Worm (Caenorhabditis elegans) whole organism, L3 larva: ENCODE results near the gene C18D4.6.

Source experiments
- ZK546.5 ChIP-seq: sonication (generic microtip); optimal IDR thresholded peaks from 2 replicates; lab custom pipeline; 2017; ENCODE audit warnings: missing biosample characterization, missing genetic modification characterization
- ama-1 ChIP-seq: fragments of 150-350 bp; optimal IDR thresholded peaks from 2 replicates; lab custom pipeline; 2018
- ceh-16 ChIP-seq: sonication (generic microtip); optimal IDR thresholded peaks from 2 replicates; lab custom pipeline; 2017; ENCODE audit warnings: missing biosample characterization, missing genetic modification characterization
- ceh-82 ChIP-seq: fragments of 150-350 bp; optimal IDR thresholded peaks from 2 replicates; lab custom pipeline; 2014; ENCODE audit warnings: missing biosample characterization, missing genetic modification characterization
- ceh-9 ChIP-seq: sonication (generic microtip); optimal IDR thresholded peaks from 2 replicates; lab custom pipeline; 2018; ENCODE audit warnings: missing biosample characterization, missing genetic modification characterization
- daf-12 ChIP-seq: fragments of 150-350 bp; optimal IDR thresholded peaks from 2 replicates; lab custom pipeline; 2014; ENCODE audit warnings: missing biosample characterization, missing genetic modification reagents, missing genetic modification characterization
- egl-27 ChIP-seq: sonication (generic microtip); optimal IDR thresholded peaks from 4 replicates; lab custom pipeline; 2017; ENCODE audit warnings: missing biosample characterization, missing genetic modification reagents, missing genetic modification characterization
- egl-5 ChIP-seq: fragments of 150-350 bp; optimal IDR thresholded peaks from 2 replicates; lab custom pipeline; 2017; ENCODE audit warnings: missing biosample characterization, missing genetic modification reagents, missing genetic modification characterization, inconsistent platforms
- elt-2 ChIP-seq: sonication (generic microtip); optimal IDR thresholded peaks from 2 replicates; lab custom pipeline; 2016; ENCODE audit warnings: missing genetic modification reagents, mild to moderate bottlenecking, missing genetic modification characterization, missing compliant biosample characterization
- eor-1 ChIP-seq, 2 experiments: fragments of 150-350 bp; optimal IDR thresholded peaks; 2 replicates each; lab custom pipeline; 2014 to 2018; ENCODE audit warnings: missing biosample characterization in 2 of 2, missing genetic modification characterization in 2 of 2
- fkh-2 ChIP-seq: fragments of 150-350 bp; optimal IDR thresholded peaks from 2 replicates; lab custom pipeline; 2014; ENCODE audit warnings: missing biosample characterization, missing genetic modification reagents, missing genetic modification characterization
- hmg-11 ChIP-seq: sonication (generic microtip); optimal IDR thresholded peaks from 2 replicates; lab custom pipeline; 2016; ENCODE audit warnings: missing genetic modification characterization, missing compliant biosample characterization
- jun-1 ChIP-seq: fragments of 150-350 bp; optimal IDR thresholded peaks from 2 replicates; lab custom pipeline; 2014; ENCODE audit warnings: missing biosample characterization, missing genetic modification reagents, missing genetic modification characterization
- lin-15B ChIP-seq: fragments of 150-350 bp; optimal IDR thresholded peaks from 2 replicates; lab custom pipeline; 2014; ENCODE audit warnings: missing biosample characterization, missing genetic modification characterization
- lin-39 ChIP-seq: fragments of 150-350 bp; optimal IDR thresholded peaks from 2 replicates; lab custom pipeline; 2018; ENCODE audit warnings: missing biosample characterization, missing genetic modification reagents, missing genetic modification characterization
- lsy-12 ChIP-seq: sonication (generic microtip); optimal IDR thresholded peaks from 2 replicates; lab custom pipeline; 2016; ENCODE audit warnings: mild to moderate bottlenecking, missing genetic modification characterization, missing compliant biosample characterization
- mdl-1 ChIP-seq: fragments of 150-350 bp; optimal IDR thresholded peaks from 2 replicates; lab custom pipeline; 2014; ENCODE audit warnings: missing biosample characterization, missing genetic modification characterization
- mml-1 ChIP-seq: fragments of 150-350 bp; sonication (generic microtip); optimal IDR thresholded peaks from 3 replicates; lab custom pipeline; 2014; ENCODE audit warnings: missing biosample characterization, missing genetic modification characterization
- nfya-1 ChIP-seq: sonication (generic microtip); optimal IDR thresholded peaks from 2 replicates; lab custom pipeline; 2017; ENCODE audit warnings: missing genetic modification characterization, mild to moderate bottlenecking, missing compliant biosample characterization, antibody characterized with exemption, moderate library complexity; ENCODE audit not compliant: insufficient read depth
- nhr-12 ChIP-seq: fragments of 150-350 bp; optimal IDR thresholded peaks from 2 replicates; lab custom pipeline; 2014; ENCODE audit warnings: missing biosample characterization, missing genetic modification characterization
- nhr-23 ChIP-seq: fragments of 150-350 bp; optimal IDR thresholded peaks from 2 replicates; lab custom pipeline; 2014; ENCODE audit warnings: missing biosample characterization, missing genetic modification reagents, missing genetic modification characterization
- nhr-25 ChIP-seq: sonication (generic microtip); optimal IDR thresholded peaks from 2 replicates; lab custom pipeline; 2017; ENCODE audit warnings: missing biosample characterization, missing genetic modification characterization
- nhr-67 ChIP-seq: fragments of 150-350 bp; optimal IDR thresholded peaks from 2 replicates; lab custom pipeline; 2014; ENCODE audit warnings: missing biosample characterization, missing genetic modification characterization
- nhr-76 ChIP-seq: fragments of 150-350 bp; sonication (generic microtip); optimal IDR thresholded peaks from 5 replicates; lab custom pipeline; 2014; ENCODE audit warnings: missing biosample characterization, missing genetic modification characterization
- nhr-77 ChIP-seq: fragments of 150-350 bp; optimal IDR thresholded peaks from 2 replicates; lab custom pipeline; 2014; ENCODE audit warnings: missing biosample characterization, missing genetic modification characterization
- pha-4 ChIP-seq: fragments of 150-350 bp; optimal IDR thresholded peaks from 2 replicates; lab custom pipeline; 2014; ENCODE audit warnings: missing biosample characterization, missing genetic modification reagents, missing genetic modification characterization
- pqm-1 ChIP-seq: fragments of 150-350 bp; optimal IDR thresholded peaks from 2 replicates; lab custom pipeline; 2017; ENCODE audit warnings: missing biosample characterization, missing genetic modification characterization, inconsistent platforms
- skn-1 ChIP-seq: fragments of 150-350 bp; optimal IDR thresholded peaks from 2 replicates; lab custom pipeline; 2014; ENCODE audit warnings: missing biosample characterization, missing genetic modification characterization
- tbx-2 ChIP-seq: sonication (generic microtip); optimal IDR thresholded peaks from 2 replicates; lab custom pipeline; 2016; ENCODE audit warnings: mild to moderate bottlenecking, missing genetic modification characterization, missing compliant biosample characterization
- unc-39 ChIP-seq: sonication (generic microtip); optimal IDR thresholded peaks from 4 replicates; lab custom pipeline; 2017; ENCODE audit warnings: missing biosample characterization, missing genetic modification characterization
- unc-62 ChIP-seq: fragments of 150-350 bp; sonication (generic microtip); optimal IDR thresholded peaks from 4 replicates; lab custom pipeline; 2014; ENCODE audit warnings: missing biosample characterization, missing genetic modification reagents, missing genetic modification characterization
- zag-1 ChIP-seq: fragments of 150-350 bp; optimal IDR thresholded peaks from 2 replicates; lab custom pipeline; 2014; ENCODE audit warnings: missing biosample characterization, missing genetic modification characterization
- ztf-4 ChIP-seq: fragments of 150-350 bp; optimal IDR thresholded peaks from 2 replicates; lab custom pipeline; 2014; ENCODE audit warnings: missing biosample characterization, missing genetic modification characterization

C18D4.6 gene

DNA sequence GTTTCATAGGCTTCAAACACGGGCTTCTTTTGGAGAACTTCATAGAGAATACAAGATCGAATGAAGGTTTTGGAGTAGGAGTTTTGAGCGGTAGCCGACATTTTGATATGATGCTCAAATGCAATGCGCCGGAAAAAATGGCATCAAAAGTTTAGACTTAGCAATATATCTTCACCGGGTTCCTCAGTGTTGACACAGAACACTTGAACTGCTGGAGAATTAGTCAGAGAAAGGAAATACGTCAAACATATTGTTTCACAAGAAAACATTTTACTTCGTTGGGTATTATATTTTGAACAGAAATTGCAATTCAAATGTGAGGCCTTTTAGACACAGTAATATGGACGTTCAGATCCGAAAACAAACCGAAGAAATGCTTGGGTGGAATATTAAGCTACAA lies 20.2 kb upstream of the C18D4.6 start, which contains the start of gene fbxa-174:
TSS of gene fbxa-174 (minus strand) at position 101 of the 400 bp plus-strand sequence.
- TF ChIP-seq nhr-67 (tag; lab: Kevin White, UChicago) = no peak
- no peak for TF ChIP-seq ztf-4 (tag; lab: Kevin White, UChicago)
- TF ChIP-seq jun-1 (tag; lab: Kevin White, UChicago) = no peak

DNA sequence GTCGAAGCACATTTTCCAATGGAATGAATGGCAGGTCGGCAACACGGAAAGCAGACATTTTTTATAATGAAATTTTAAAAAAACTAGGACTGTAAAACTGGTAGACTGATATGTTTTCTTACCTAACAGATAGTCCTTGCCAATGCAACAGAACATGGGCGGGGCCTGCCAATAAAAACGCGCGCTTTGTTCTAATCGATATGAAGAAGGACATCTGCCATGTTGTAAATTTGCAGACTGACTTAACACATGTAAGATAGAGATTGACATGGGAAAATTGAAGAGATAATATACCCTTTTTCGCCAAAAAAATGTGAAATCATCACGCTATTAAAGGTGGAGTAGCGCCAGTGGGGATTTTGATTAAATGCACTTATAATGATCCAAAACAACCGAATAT lies 14.6 kb upstream of the C18D4.6 start, which contains the start of gene C38D9.8:
TSS of gene C38D9.8 (minus strand) at position 101 of the 400 bp plus-strand sequence.
- no peak for TF ChIP-seq ama-1
- no peak for TF ChIP-seq nhr-12 (tag; lab: Kevin White, UChicago)
- TF ChIP-seq egl-27 (tag; lab: Kevin White, UChicago) = no peak
- TF ChIP-seq mml-1 (tag; lab: Kevin White, UChicago) = no peak
- TF ChIP-seq unc-39 (tag; lab: Kevin White, UChicago) = no peak
- no peak for TF ChIP-seq egl-5
- no peak for TF ChIP-seq mdl-1 (tag; lab: Kevin White, UChicago)
- TF ChIP-seq eor-1 (tag; optimal IDR thresholded peaks at IDR 0.05; lab: Kevin White, UChicago) = no peak
- TF ChIP-seq lsy-12 (tag; lab: Kevin White, UChicago) = no peak
- TF ChIP-seq nhr-76 (tag; lab: Kevin White, UChicago) = no peak

DNA sequence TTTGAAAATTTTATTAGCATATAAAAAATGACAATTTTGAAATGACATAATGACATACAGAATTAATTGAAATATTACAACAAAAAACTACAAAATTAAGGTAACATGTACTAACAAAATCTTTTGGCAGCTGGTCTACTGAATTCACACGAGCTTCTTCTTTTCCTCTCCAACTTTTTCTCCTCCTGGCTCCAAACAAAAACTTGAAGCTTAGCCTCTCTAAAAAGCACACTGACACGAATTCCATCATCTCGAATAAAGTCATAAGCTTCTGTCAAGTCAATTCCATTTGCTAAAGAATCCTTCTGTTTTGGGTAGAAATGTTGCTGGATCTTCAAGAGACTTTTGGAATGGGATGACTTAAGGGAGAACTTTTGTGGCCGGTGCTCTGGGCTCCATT lies 13.2 kb upstream of the C18D4.6 start:
- TF ChIP-seq nhr-77 (tag; lab: Kevin White, UChicago) (no peak), nhr-76 (tag; lab: Kevin White, UChicago) (no peak), pha-4 (no peak), mml-1 (tag; lab: Kevin White, UChicago) (no peak), lin-39 (tag; lab: Kevin White, UChicago) (no peak), eor-1 (tag; optimal IDR thresholded peaks at IDR 0.05; lab: Kevin White, UChicago) (no peak), nhr-23 (tag; lab: Kevin White, UChicago) (no peak), egl-5 (no peak), mdl-1 (tag; lab: Kevin White, UChicago) (no peak), ceh-16 (tag; lab: Kevin White, UChicago) (no peak), nhr-25 (tag; lab: Kevin White, UChicago) (no peak)

DNA sequence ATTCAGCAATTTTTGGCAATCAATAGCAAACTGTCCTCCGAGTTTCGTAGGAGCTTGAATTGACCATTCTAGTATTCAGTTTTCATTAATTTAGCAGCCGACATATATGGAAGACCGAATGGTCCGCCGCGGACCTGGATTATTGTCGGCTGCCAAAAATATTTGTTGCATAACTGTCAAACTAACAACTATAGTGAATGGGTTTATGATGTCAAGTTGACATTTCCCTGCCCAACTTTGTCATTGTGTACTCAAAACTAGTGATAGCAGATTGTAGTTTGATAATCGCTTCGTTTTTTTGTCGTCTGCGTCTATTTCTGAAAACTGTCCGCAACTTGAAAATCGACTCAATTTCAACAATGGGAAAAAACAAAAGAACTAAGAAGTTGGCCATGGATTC lies 11.2 kb upstream of the C18D4.6 start, which contains the start of gene fbxa-176:
TSS of gene fbxa-176 (plus strand) at position 314 of the 400 bp plus-strand sequence.
- TF ChIP-seq pqm-1 (tag; lab: Kevin White, UChicago) = peak; percentile 33
- no peak for TF ChIP-seq unc-62 (GFP tag; lab: Kevin White, UChicago)
- no peak for TF ChIP-seq ama-1
- no peak for TF ChIP-seq ZK546.5 (tag; lab: Kevin White, UChicago)
- peak; percentile 63 for TF ChIP-seq elt-2 (tag; lab: Kevin White, UChicago)

DNA sequence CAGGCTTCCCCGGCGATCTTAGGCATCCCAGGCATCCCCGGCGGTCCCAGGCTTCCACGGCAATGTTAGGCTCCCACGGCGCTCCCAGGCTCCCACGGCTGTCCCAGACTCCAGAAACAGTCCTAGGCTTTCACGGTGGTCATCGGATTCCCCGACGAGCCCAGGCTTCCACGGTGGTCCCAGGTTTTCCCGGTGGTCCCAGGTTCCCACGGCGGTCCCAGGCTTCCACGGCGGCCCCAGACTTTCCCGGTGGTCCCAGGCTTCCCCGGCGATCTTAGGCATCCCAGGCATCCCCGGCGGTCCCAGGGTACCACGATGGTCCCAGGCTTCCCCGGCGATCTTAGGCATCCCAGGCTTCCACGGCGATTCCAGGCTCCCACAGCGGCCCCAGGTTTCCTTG lies 10.5 kb upstream of the C18D4.6 start:
- TF ChIP-seq unc-62 (GFP tag; lab: Kevin White, UChicago) (no peak), nhr-23 (tag; lab: Kevin White, UChicago) (no peak), nhr-76 (tag; lab: Kevin White, UChicago) (no peak), ceh-9 (tag; lab: Kevin White, UChicago) (no peak), fkh-2 (tag; lab: Kevin White, UChicago) (no peak), tbx-2 (no peak), ceh-16 (tag; lab: Kevin White, UChicago) (no peak), hmg-11 (no peak), ZK546.5 (tag; lab: Kevin White, UChicago) (no peak), lin-15B (tag; lab: Kevin White, UChicago) (no peak), skn-1 (tag; lab: Kevin White, UChicago) (no peak), zag-1 (no peak), ceh-82 (tag; lab: Kevin White, UChicago) (no peak), nfya-1 (no peak)
- TF ChIP-seq, all 47 proteins: peak for 0

DNA sequence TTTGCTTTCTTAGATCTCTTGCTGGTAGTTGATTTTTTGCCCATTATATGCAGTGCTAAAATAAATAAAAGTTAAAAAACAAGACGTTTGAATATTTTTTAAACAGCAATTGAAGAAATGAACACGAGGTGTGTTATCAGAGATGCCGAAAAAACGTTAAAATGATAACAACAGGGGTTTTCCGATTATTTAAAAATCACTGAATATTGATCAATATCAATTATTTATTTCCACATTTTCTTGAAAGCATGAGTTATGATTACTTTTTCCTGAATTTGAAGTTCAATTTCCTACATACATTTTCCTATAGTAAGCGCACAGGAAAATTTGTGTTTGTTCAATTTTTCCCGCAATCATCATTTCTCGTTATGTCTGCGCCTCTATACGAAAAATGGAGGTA lies 8.8 kb upstream of the C18D4.6 start:
- TF ChIP-seq pqm-1 (tag; lab: Kevin White, UChicago) = peak; percentile 33
- TF ChIP-seq daf-12 (tag; lab: Kevin White, UChicago) = no peak
- no peak for TF ChIP-seq mml-1 (tag; lab: Kevin White, UChicago)
- TF ChIP-seq elt-2 (tag; lab: Kevin White, UChicago) = peak; percentile 76
